Fruit fly (Drosophila melanogaster) whole organism, embryonic: ENCODE results near the gene CG11617.

ENCODE experiments used
- CG11398 ChIP-seq: fragments of 200-800 bp; sonication (Bioruptor generic); optimal IDR thresholded peaks from 2 replicates; lab custom pipeline; 2016; ENCODE audit warnings: missing biosample characterization, missing genetic modification characterization
- CG12942 ChIP-seq: fragments of 200-800 bp; sonication (Bioruptor generic); optimal IDR thresholded peaks from 3 replicates; lab custom pipeline; 2016; ENCODE audit warnings: missing biosample characterization, missing genetic modification characterization
- CG13624 ChIP-seq: fragments of 200-800 bp; sonication (Bioruptor generic); optimal IDR thresholded peaks from 2 replicates; lab custom pipeline; 2016; ENCODE audit warnings: missing biosample characterization, missing genetic modification characterization
- CG13894 ChIP-seq: fragments of 200-800 bp; sonication (Bioruptor generic); optimal IDR thresholded peaks from 3 replicates; lab custom pipeline; 2018; ENCODE audit warnings: missing biosample characterization, mild to moderate bottlenecking, missing genetic modification characterization, moderate library complexity
- CG14441 ChIP-seq: fragments of 200-800 bp; sonication (Bioruptor generic); IDR thresholded peaks from 2 replicates; pipeline ENCODE4 v1.3.6; 2022; ENCODE audit warnings: missing biosample characterization, missing genetic modification characterization
- CG17328 ChIP-seq: fragments of 200-800 bp; sonication (Bioruptor generic); IDR thresholded peaks from 2 replicates; pipeline ENCODE4 v1.3.6; 2022; ENCODE audit warnings: missing biosample characterization, missing genetic modification characterization
- CG17361 ChIP-seq: fragments of 200-800 bp; sonication (Bioruptor generic); IDR thresholded peaks from 3 replicates; pipeline ENCODE4 v1.3.6; 2022; ENCODE audit warnings: missing biosample characterization, missing genetic modification characterization
- CG17385 ChIP-seq: fragments of 200-800 bp; sonication (Bioruptor generic); optimal IDR thresholded peaks from 3 replicates; lab custom pipeline; 2018; ENCODE audit warnings: missing biosample characterization, mild to moderate bottlenecking, missing genetic modification characterization
- CG18764 ChIP-seq: fragments of 200-800 bp; sonication (Bioruptor generic); optimal IDR thresholded peaks from 3 replicates; lab custom pipeline; 2016; ENCODE audit warnings: missing biosample characterization, missing genetic modification characterization
- CG2678 ChIP-seq: fragments of 200-800 bp; sonication (Bioruptor generic); optimal IDR thresholded peaks from 3 replicates; lab custom pipeline; 2019; ENCODE audit warnings: missing biosample characterization, mild to moderate bottlenecking, missing genetic modification characterization, moderate library complexity
- CG2889 ChIP-seq: fragments of 200-800 bp; sonication (Bioruptor generic); IDR thresholded peaks from 3 replicates; pipeline ENCODE4 v1.3.6; 2022; ENCODE audit warnings: missing biosample characterization, missing genetic modification characterization
- CG30020 ChIP-seq: fragments of 200-800 bp; optimal IDR thresholded peaks from 2 replicates; lab custom pipeline; 2019; ENCODE audit warnings: missing biosample characterization, mild to moderate bottlenecking, missing genetic modification characterization, moderate library complexity
- CG3163 ChIP-seq: fragments of 200-800 bp; sonication (Bioruptor generic); optimal IDR thresholded peaks from 3 replicates; lab custom pipeline; 2016; ENCODE audit warnings: missing biosample characterization, missing genetic modification characterization
- CG32532 ChIP-seq: fragments of 200-800 bp; sonication (Bioruptor generic); IDR thresholded peaks from 2 replicates; pipeline ENCODE4 v1.3.6; 2022; ENCODE audit warnings: missing biosample characterization, missing genetic modification characterization
- CG33557 ChIP-seq: fragments of 200-800 bp; sonication (Bioruptor generic); optimal IDR thresholded peaks from 2 replicates; lab custom pipeline; 2019; ENCODE audit warnings: missing biosample characterization, mild to moderate bottlenecking, missing genetic modification characterization, moderate library complexity
- CG3726 ChIP-seq: fragments of 200-800 bp; sonication (Bioruptor generic); IDR thresholded peaks from 3 replicates; pipeline ENCODE4, ENCODE4 v1.3.6; 2022; ENCODE audit warnings: missing biosample characterization, missing genetic modification characterization
- CG4282 ChIP-seq: fragments of 200-800 bp; sonication (Bioruptor generic); optimal IDR thresholded peaks from 2 replicates; lab custom pipeline; 2016; ENCODE audit warnings: missing biosample characterization, missing genetic modification characterization
- CG5953 ChIP-seq: fragments of 200-800 bp; sonication (Bioruptor generic); IDR thresholded peaks from 2 replicates; pipeline ENCODE4 v1.3.6; 2022; ENCODE audit warnings: missing biosample characterization, missing genetic modification characterization
- CG7745 ChIP-seq: fragments of 200-800 bp; sonication (Bioruptor generic); optimal IDR thresholded peaks from 2 replicates; lab custom pipeline; 2018; ENCODE audit warnings: missing biosample characterization, mild to moderate bottlenecking, missing genetic modification characterization, moderate library complexity
- CG8359 ChIP-seq: fragments of 200-800 bp; sonication (Bioruptor generic); optimal IDR thresholded peaks from 2 replicates; lab custom pipeline; 2017; ENCODE audit warnings: missing biosample characterization, mild to moderate bottlenecking, missing genetic modification characterization, borderline replicate concordance
- CkIIα-i1 ChIP-seq: fragments of 200-800 bp; sonication (Bioruptor generic); IDR thresholded peaks from 2 replicates; pipeline ENCODE4 v1.3.6; 2022; ENCODE audit warnings: missing biosample characterization, missing genetic modification characterization
- H15 ChIP-seq: fragments of 200-800 bp; sonication (Bioruptor generic); IDR thresholded peaks from 3 replicates; pipeline ENCODE4 v1.3.6; 2022; ENCODE audit warnings: missing biosample characterization, missing genetic modification characterization
- Lhr ChIP-seq: fragments of 200-800 bp; sonication (Bioruptor generic); optimal IDR thresholded peaks from 3 replicates; lab custom pipeline; 2017; ENCODE audit warnings: mild to moderate bottlenecking, missing biosample characterization, missing genetic modification reagents, missing genetic modification characterization
- Med ChIP-seq: fragments of 200-800 bp; sonication (Bioruptor generic); peaks from one replicate; lab custom pipeline; 2016; ENCODE audit warnings: missing biosample characterization, missing genetic modification characterization, mild to moderate bottlenecking, inconsistent platforms, moderate library complexity
- NC2α ChIP-seq: fragments of 200-800 bp; sonication (Bioruptor generic); optimal IDR thresholded peaks from 2 replicates; lab custom pipeline; 2016; ENCODE audit warnings: missing biosample characterization, missing genetic modification characterization
- Sox100B ChIP-seq: fragments of 200-800 bp; sonication (Bioruptor generic); optimal IDR thresholded peaks from 3 replicates; lab custom pipeline; 2018; ENCODE audit warnings: missing biosample characterization, mild to moderate bottlenecking, missing genetic modification characterization
- Xrp1 ChIP-seq: fragments of 200-800 bp; sonication (Bioruptor generic); IDR thresholded peaks from 2 replicates; pipeline ENCODE4 v1.3.6; 2022; ENCODE audit warnings: missing biosample characterization, missing genetic modification characterization
- abd-A ChIP-seq: fragments of 200-800 bp; sonication (Bioruptor generic); optimal IDR thresholded peaks from 3 replicates; lab custom pipeline; 2019; ENCODE audit warnings: missing biosample characterization, mild to moderate bottlenecking, missing genetic modification characterization, moderate library complexity
- disco-r ChIP-seq: fragments of 200-800 bp; sonication (Bioruptor generic); optimal IDR thresholded peaks from 2 replicates; lab custom pipeline; 2016; ENCODE audit warnings: missing biosample characterization, missing genetic modification characterization
- dpn ChIP-seq, 2 experiments: fragments of 200-800 bp; sonication (Bioruptor generic); optimal IDR thresholded peaks; 3 replicates each; lab custom pipeline; 2016; ENCODE audit warnings: missing biosample characterization in 2 of 2, missing genetic modification characterization in 2 of 2
- en ChIP-seq: fragments of 200-800 bp; sonication (Bioruptor generic); optimal IDR thresholded peaks from 2 replicates; lab custom pipeline; 2016; ENCODE audit warnings: missing biosample characterization, missing genetic modification characterization
- gcm ChIP-seq: fragments of 200-800 bp; sonication (Bioruptor generic); optimal IDR thresholded peaks from 2 replicates; lab custom pipeline; 2019; ENCODE audit warnings: missing biosample characterization, mild to moderate bottlenecking, missing genetic modification characterization, moderate library complexity
- gro ChIP-seq: fragments of 200-800 bp; sonication (Bioruptor generic); optimal IDR thresholded peaks from 2 replicates; lab custom pipeline; 2016; ENCODE audit warnings: missing biosample characterization, missing genetic modification characterization
- h ChIP-seq: fragments of >200 bp; optimal IDR thresholded peaks from 2 replicates; lab custom pipeline; 2017
- jigr1 ChIP-seq: fragments of 200-800 bp; sonication (Bioruptor generic); IDR thresholded peaks from 3 replicates; pipeline ENCODE4 v1.3.6; 2022; ENCODE audit warnings: missing biosample characterization, missing genetic modification characterization
- nom ChIP-seq: fragments of 200-800 bp; sonication (Bioruptor generic); optimal IDR thresholded peaks from 2 replicates; lab custom pipeline; 2017; ENCODE audit warnings: missing biosample characterization, missing genetic modification characterization, mild to moderate bottlenecking, moderate library complexity, missing genetic modification reagents
- oc ChIP-seq: fragments of 200-800 bp; sonication (Bioruptor generic); optimal IDR thresholded peaks from 2 replicates; lab custom pipeline; 2018; ENCODE audit warnings: missing biosample characterization, mild to moderate bottlenecking, missing genetic modification characterization, moderate library complexity
- sd ChIP-seq: fragments of 200-800 bp; sonication (Bioruptor generic); optimal IDR thresholded peaks from 3 replicates; lab custom pipeline; 2018; ENCODE audit warnings: missing biosample characterization, mild to moderate bottlenecking, missing genetic modification characterization, moderate library complexity
- sens-2 ChIP-seq: fragments of 200-800 bp; sonication (Bioruptor generic); IDR thresholded peaks from 2 replicates; pipeline ENCODE4 v1.3.6; 2022; ENCODE audit warnings: missing biosample characterization, missing genetic modification characterization
- seq ChIP-seq: fragments of 200-800 bp; sonication (Bioruptor generic); IDR thresholded peaks from 2 replicates; pipeline ENCODE4 v1.3.6; 2022; ENCODE audit warnings: missing biosample characterization, missing genetic modification characterization
- trem ChIP-seq: fragments of 200-800 bp; optimal IDR thresholded peaks from 3 replicates; lab custom pipeline; 2019; ENCODE audit warnings: missing biosample characterization, mild to moderate bottlenecking, missing genetic modification characterization, moderate library complexity
- trh ChIP-seq: fragments of 200-800 bp; sonication (Bioruptor generic); optimal IDR thresholded peaks from 2 replicates; lab custom pipeline; 2016; ENCODE audit warnings: missing biosample characterization, missing genetic modification characterization
- yki ChIP-seq: fragments of >200 bp; optimal IDR thresholded peaks from 3 replicates; lab custom pipeline; 2018
- zfh1 ChIP-seq: fragments of 200-800 bp; sonication (Bioruptor generic); IDR thresholded peaks from 3 replicates; pipeline ENCODE4 v1.3.6; 2022; ENCODE audit warnings: missing biosample characterization, missing genetic modification characterization

The CG11617 gene

dm6 chr2L:249048-249825 lies 42.1 kb upstream of the CG11617 start (continued):
- TF ChIP-seq dpn (GFP tag; optimal IDR thresholded peaks at IDR 0.05; lab: Kevin White, UChicago) (no peak), gcm (peak; percentile 54), h (no peak), yki (peak; percentile 79), seq (peak; percentile 6), CG4282 (GFP tag; lab: Kevin White, UChicago) (no peak), CG3726 (GFP tag; lab: Robert Waterston, UW) (no peak), CG18764 (no peak), CkIIα-i1 (GFP tag; lab: Robert Waterston, UW) (no peak), CG32532 (peak; percentile 31; the same call in 1 of the 2 replicates), CG14441 (no peak), abd-A (peak; percentile 67), Sox100B (GFP tag; lab: Kevin White, UChicago) (no peak), NC2α (GFP tag; lab: Kevin White, UChicago) (no peak), CG2889 (GFP tag; lab: Robert Waterston, UW) (no peak), CG5953 (GFP tag; lab: Robert Waterston, UW) (no peak), CG33557 (GFP tag; lab: Kevin White, UChicago) (no peak), Xrp1 (GFP tag; lab: Robert Waterston, UW) (peak; percentile 32; the same call in 1 of the 2 replicates), CG8359 (GFP tag; lab: Kevin White, UChicago) (no peak), CG7745 (tag; lab: Kevin White, UChicago) (no peak), CG17385 (peak; percentile 97), CG2678 (tag; lab: Kevin White, UChicago) (no peak), CG12942 (GFP tag; lab: Kevin White, UChicago) (no peak), CG3163 (GFP tag; lab: Kevin White, UChicago) (peak; percentile 87), Med (GFP tag; lab: Kevin White, UChicago) (peak; percentile 42), sd (tag; lab: Kevin White, UChicago) (peak; percentile 60), gro (no peak), CG13624 (GFP tag; lab: Kevin White, UChicago) (peak; percentile 13), nom (GFP tag; lab: Kevin White, UChicago) (peak; percentile 84), CG11398 (no peak), trem (tag; lab: Kevin White, UChicago) (peak; percentile 18), jigr1 (GFP tag; lab: Robert Waterston, UW) (no peak), disco-r (no peak), oc (no peak), CG17328 (GFP tag; lab: Robert Waterston, UW) (0 out of 2 replicates have a peak, but pooled peaks have one; percentile 22), CG30020 (tag; lab: Kevin White, UChicago) (no peak), CG13894 (tag; lab: Kevin White, UChicago) (no peak), trh (no peak), Lhr (no peak), CG17361 (GFP tag; lab: Robert Waterston, UW) (0 out of 3 replicates have a peak, but pooled peaks have one; percentile 22), en (GFP tag; lab: Kevin White, UChicago) (no peak), H15 (GFP tag; lab: Robert Waterston, UW) (no peak), sens-2 (GFP tag; lab: Robert Waterston, UW) (no peak), zfh1 (GFP tag; lab: Robert Waterston, UW) (0 out of 3 replicates have a peak, but pooled peaks have one; percentile 4)
